Worm (Caenorhabditis elegans) whole organism, L3 larva: ENCODE results near the gene ZK673.6.

Experiments used
- R02D3.7 ChIP-seq: fragments of 150-350 bp; optimal IDR thresholded peaks from 2 replicates; lab custom pipeline; 2014; ENCODE audit warnings: missing biosample characterization, missing genetic modification characterization
- ceh-28 ChIP-seq: fragments of 150-350 bp; optimal IDR thresholded peaks from 2 replicates; lab custom pipeline; 2014; ENCODE audit warnings: missing biosample characterization, missing genetic modification reagents, missing genetic modification characterization
- daf-12 ChIP-seq: fragments of 150-350 bp; optimal IDR thresholded peaks from 2 replicates; lab custom pipeline; 2014; ENCODE audit warnings: missing biosample characterization, missing genetic modification reagents, missing genetic modification characterization
- egl-5 ChIP-seq: fragments of 150-350 bp; optimal IDR thresholded peaks from 2 replicates; lab custom pipeline; 2017; ENCODE audit warnings: missing biosample characterization, missing genetic modification reagents, missing genetic modification characterization, inconsistent platforms
- elt-1 ChIP-seq: fragments of 150-350 bp; optimal IDR thresholded peaks from 2 replicates; lab custom pipeline; 2014; ENCODE audit warnings: missing biosample characterization, missing genetic modification characterization
- fkh-2 ChIP-seq: fragments of 150-350 bp; optimal IDR thresholded peaks from 2 replicates; lab custom pipeline; 2014; ENCODE audit warnings: missing biosample characterization, missing genetic modification reagents, missing genetic modification characterization
- hmg-11 ChIP-seq: sonication (generic microtip); optimal IDR thresholded peaks from 2 replicates; lab custom pipeline; 2016; ENCODE audit warnings: missing genetic modification characterization, missing compliant biosample characterization
- lin-15B ChIP-seq: fragments of 150-350 bp; optimal IDR thresholded peaks from 2 replicates; lab custom pipeline; 2014; ENCODE audit warnings: missing biosample characterization, missing genetic modification characterization
- lin-39 ChIP-seq: fragments of 150-350 bp; optimal IDR thresholded peaks from 2 replicates; lab custom pipeline; 2018; ENCODE audit warnings: missing biosample characterization, missing genetic modification reagents, missing genetic modification characterization
- mml-1 ChIP-seq: fragments of 150-350 bp; sonication (generic microtip); optimal IDR thresholded peaks from 3 replicates; lab custom pipeline; 2014; ENCODE audit warnings: missing biosample characterization, missing genetic modification characterization
- nfya-1 ChIP-seq: sonication (generic microtip); optimal IDR thresholded peaks from 2 replicates; lab custom pipeline; 2017; ENCODE audit warnings: missing genetic modification characterization, mild to moderate bottlenecking, missing compliant biosample characterization, antibody characterized with exemption, moderate library complexity; ENCODE audit not compliant: insufficient read depth
- nhr-11 ChIP-seq: fragments of 150-350 bp; optimal IDR thresholded peaks from 2 replicates; lab custom pipeline; 2014; ENCODE audit warnings: missing biosample characterization, missing genetic modification characterization
- nhr-237 ChIP-seq: fragments of 150-350 bp; optimal IDR thresholded peaks from 2 replicates; lab custom pipeline; 2014; ENCODE audit warnings: missing biosample characterization, missing genetic modification characterization
- nhr-28 ChIP-seq: fragments of 150-350 bp; optimal IDR thresholded peaks from 2 replicates; lab custom pipeline; 2014; ENCODE audit warnings: missing biosample characterization, missing genetic modification characterization
- nhr-43 ChIP-seq: sonication (generic microtip); optimal IDR thresholded peaks from 2 replicates; lab custom pipeline; 2016; ENCODE audit warnings: mild to moderate bottlenecking, missing genetic modification characterization, missing compliant biosample characterization; ENCODE audit not compliant: poor library complexity, severe bottlenecking
- nhr-67 ChIP-seq: fragments of 150-350 bp; optimal IDR thresholded peaks from 2 replicates; lab custom pipeline; 2014; ENCODE audit warnings: missing biosample characterization, missing genetic modification characterization
- nhr-76 ChIP-seq: fragments of 150-350 bp; sonication (generic microtip); optimal IDR thresholded peaks from 5 replicates; lab custom pipeline; 2014; ENCODE audit warnings: missing biosample characterization, missing genetic modification characterization
- nhr-77 ChIP-seq: fragments of 150-350 bp; optimal IDR thresholded peaks from 2 replicates; lab custom pipeline; 2014; ENCODE audit warnings: missing biosample characterization, missing genetic modification characterization
- pha-4 ChIP-seq: fragments of 150-350 bp; optimal IDR thresholded peaks from 2 replicates; lab custom pipeline; 2014; ENCODE audit warnings: missing biosample characterization, missing genetic modification reagents, missing genetic modification characterization
- sea-2 ChIP-seq: fragments of 150-350 bp; sonication (generic microtip); optimal IDR thresholded peaks from 4 replicates; lab custom pipeline; 2014; ENCODE audit warnings: missing biosample characterization, missing genetic modification reagents, missing genetic modification characterization
- skn-1 ChIP-seq: fragments of 150-350 bp; optimal IDR thresholded peaks from 2 replicates; lab custom pipeline; 2014; ENCODE audit warnings: missing biosample characterization, missing genetic modification characterization
- snpc-4 ChIP-seq: fragments of 150-350 bp; optimal IDR thresholded peaks from 2 replicates; lab custom pipeline; 2014; ENCODE audit warnings: missing biosample characterization, missing genetic modification characterization
- tbx-2 ChIP-seq: sonication (generic microtip); optimal IDR thresholded peaks from 2 replicates; lab custom pipeline; 2016; ENCODE audit warnings: mild to moderate bottlenecking, missing genetic modification characterization, missing compliant biosample characterization
- unc-62 ChIP-seq: fragments of 150-350 bp; sonication (generic microtip); optimal IDR thresholded peaks from 4 replicates; lab custom pipeline; 2014; ENCODE audit warnings: missing biosample characterization, missing genetic modification reagents, missing genetic modification characterization
- zag-1 ChIP-seq: fragments of 150-350 bp; optimal IDR thresholded peaks from 2 replicates; lab custom pipeline; 2014; ENCODE audit warnings: missing biosample characterization, missing genetic modification characterization
- ztf-4 ChIP-seq: fragments of 150-350 bp; optimal IDR thresholded peaks from 2 replicates; lab custom pipeline; 2014; ENCODE audit warnings: missing biosample characterization, missing genetic modification characterization

Gene ZK673.6

ce11 chrII:10435836-10436235 is 28.3 kb downstream of the ZK673.6 start, which contains the start of gene cut-4:
Gene cut-4 (plus strand): TSS chrII:10436136.
- no peak for TF ChIP-seq lin-39 (tag; lab: Kevin White, UChicago)
- no peak for TF ChIP-seq nhr-67 (tag; lab: Kevin White, UChicago)
- no peak for TF ChIP-seq skn-1
- TF ChIP-seq nhr-11 (tag; lab: Kevin White, UChicago) = no peak
- no peak for TF ChIP-seq egl-5 (tag; lab: Kevin White, UChicago)
- TF ChIP-seq pha-4 (tag; lab: Kevin White, UChicago) = no peak
- TF ChIP-seq ceh-28 (tag; lab: Kevin White, UChicago) = no peak
- TF ChIP-seq nhr-43 (tag; lab: Kevin White, UChicago) = no peak
- TF ChIP-seq unc-62 (GFP tag; lab: Kevin White, UChicago) = no peak
- TF ChIP-seq tbx-2 (tag; lab: Kevin White, UChicago) = no peak
- no peak for TF ChIP-seq nhr-28 (tag; lab: Kevin White, UChicago)
- no peak for TF ChIP-seq sea-2 (GFP tag; lab: Kevin White, UChicago)
- TF ChIP-seq snpc-4 (tag; lab: Kevin White, UChicago) = no peak
- no peak for TF ChIP-seq nhr-77 (tag; lab: Kevin White, UChicago)
- no peak for TF ChIP-seq elt-1
- TF ChIP-seq nfya-1 (tag; lab: Kevin White, UChicago) = no peak
- TF ChIP-seq zag-1 (tag; lab: Kevin White, UChicago) = no peak
- no peak for TF ChIP-seq daf-12
- TF ChIP-seq nhr-76 (tag; lab: Kevin White, UChicago) = no peak

- TF ChIP-seq mml-1 (tag; lab: Kevin White, UChicago) (no peak), fkh-2 (tag; lab: Kevin White, UChicago) (no peak), snpc-4 (tag; lab: Kevin White, UChicago) (no peak)
Observed at ce11 chrII:10421941-10422340, 42.2 kb downstream of the ZK673.6 start, which contains the start of gene frpr-21. Gene frpr-21 (minus strand): TSS chrII:10422041.

- TF ChIP-seq ztf-4 (tag; lab: Kevin White, UChicago) (no peak), nhr-237 (tag; lab: Kevin White, UChicago) (no peak), nfya-1 (tag; lab: Kevin White, UChicago) (peak; percentile 51), R02D3.7 (no peak), pha-4 (tag; lab: Kevin White, UChicago) (peak; percentile 44), sea-2 (GFP tag; lab: Kevin White, UChicago) (no peak), lin-15B (tag; lab: Kevin White, UChicago) (peak; percentile 27), hmg-11 (no peak)
Observed at ce11 chrII:10416332-10416863, 47.7 kb downstream of the ZK673.6 start, which contains the start of gene eif-2A. Gene eif-2A (plus strand): TSS chrII:10416800.
